Worm (Caenorhabditis elegans): ENCODE measurements around the gene cku-80.

Gene cku-80

DNA sequence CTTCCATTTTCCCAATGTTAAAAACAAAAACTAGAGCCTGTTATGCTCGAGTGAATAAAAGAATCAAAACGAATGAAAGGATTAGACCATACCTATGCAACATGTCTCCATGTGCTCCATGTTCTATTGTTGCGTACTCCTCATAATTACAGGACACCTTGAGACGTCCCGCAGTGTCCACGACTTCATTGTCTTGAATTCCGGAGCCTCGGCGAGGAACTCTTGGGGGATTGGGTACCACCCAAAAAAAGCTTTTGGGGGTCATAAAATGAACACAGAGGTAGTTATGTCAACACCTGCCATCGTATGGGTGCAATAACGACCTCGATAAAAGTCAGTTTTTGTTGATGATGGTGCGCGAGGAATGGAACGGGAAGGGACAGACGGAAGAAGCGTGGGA is 35.3 kb downstream of the cku-80 start:
- TF ChIP-seq ceh-6 (GFP tag; optimal IDR thresholded peaks at IDR 0.05) (no peak), hlh-6 (tag; optimal IDR thresholded peaks at IDR 0.05) (no peak), Y22D7AL.16 (tag; optimal IDR thresholded peaks at IDR 0.05) (no peak), ref-2 (tag; optimal IDR thresholded peaks at IDR 0.05) (peak; percentile 50)

DNA sequence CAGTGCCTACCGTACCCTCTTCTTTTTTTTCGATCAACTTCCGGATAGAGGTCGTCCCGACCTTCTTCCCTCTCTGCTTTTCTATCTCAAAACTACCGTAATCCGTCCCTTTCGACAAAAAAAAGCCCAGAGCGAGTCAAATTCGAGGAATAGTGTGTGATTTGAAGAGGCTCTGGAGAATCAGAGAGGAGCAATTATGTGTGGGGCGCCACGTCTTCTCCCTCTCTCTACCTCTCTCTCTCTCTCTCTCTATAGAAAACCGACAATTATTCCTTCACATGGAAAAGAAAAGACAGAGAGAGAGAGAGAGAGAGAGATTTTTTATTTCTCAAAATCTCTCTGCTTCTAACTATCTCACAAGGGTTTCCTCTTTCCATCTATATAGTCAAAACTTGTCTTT is 36.9 kb downstream of the cku-80 start:
- TF ChIP-seq Y22D7AL.16 (tag; optimal IDR thresholded peaks at IDR 0.05) (no peak), ref-2 (tag; optimal IDR thresholded peaks at IDR 0.05) (peak; percentile 20), F13H6.1 (tag; optimal IDR thresholded peaks at IDR 0.05) (peak; percentile 14), ets-4 (tag; optimal IDR thresholded peaks at IDR 0.05) (no peak), nfya-1 (tag; optimal IDR thresholded peaks at IDR 0.05) (peak; percentile 16)

ce11 chrIII:4460242-4460641 is 40.6 kb downstream of the cku-80 start:
- TF ChIP-seq ceh-48 (tag; optimal IDR thresholded peaks at IDR 0.05) (no peak), fkh-10 (GFP tag; optimal IDR thresholded peaks at IDR 0.05) (no peak), sox-2 (GFP tag; IDR thresholded peaks at IDR 0.05) (no peak), ceh-34 (tag; optimal IDR thresholded peaks at IDR 0.05) (no peak), odd-2 (tag; optimal IDR thresholded peaks at IDR 0.05) (no peak), ceh-2 (tag; optimal IDR thresholded peaks at IDR 0.05) (no peak), ztf-16 (tag; optimal IDR thresholded peaks at IDR 0.05) (no peak), hlh-6 (tag; optimal IDR thresholded peaks at IDR 0.05) (no peak), ceh-31 (tag; optimal IDR thresholded peaks at IDR 0.05) (no peak), nfya-1 (tag; optimal IDR thresholded peaks at IDR 0.05) (no peak), elt-4 (tag; optimal IDR thresholded peaks at IDR 0.05) (no peak), unc-55 (GFP tag; optimal IDR thresholded peaks at IDR 0.05) (no peak), sdc-2 (tag; optimal IDR thresholded peaks at IDR 0.05) (no peak), ceh-24 (tag; optimal IDR thresholded peaks at IDR 0.05) (no peak), npax-4 (tag; optimal IDR thresholded peaks at IDR 0.05) (no peak), hlh-15 (tag; optimal IDR thresholded peaks at IDR 0.05) (no peak), tbx-2 (tag; optimal IDR thresholded peaks at IDR 0.05) (no peak), dmd-4 (tag; optimal IDR thresholded peaks at IDR 0.05; ENCODE audit: borderline replicate concordance) (no peak), ceh-9 (tag; optimal IDR thresholded peaks at IDR 0.05) (no peak), ref-2 (tag; optimal IDR thresholded peaks at IDR 0.05) (no peak)

DNA sequence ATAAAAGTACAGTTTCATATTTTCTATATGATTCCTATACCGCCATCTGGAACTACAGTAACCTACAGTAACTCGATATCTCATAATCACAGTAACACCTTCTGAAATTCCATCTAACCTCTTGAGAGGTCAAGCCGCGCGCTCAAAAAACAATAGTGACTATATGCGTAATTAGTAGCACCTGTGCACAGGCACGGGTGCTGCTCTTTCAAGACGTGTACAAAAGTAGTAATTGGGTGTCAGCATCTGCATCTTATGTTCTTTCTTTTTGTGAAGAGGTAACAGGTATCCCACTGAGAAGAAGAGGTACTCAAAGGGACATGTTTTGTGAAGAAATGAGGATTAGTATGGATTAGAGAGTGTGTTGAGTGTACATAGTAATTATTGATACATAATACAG is 41.7 kb downstream of the cku-80 start:
- peak; percentile 73 for TF ChIP-seq ref-2 (tag; optimal IDR thresholded peaks at IDR 0.05)
- TF ChIP-seq nfya-1 (tag; optimal IDR thresholded peaks at IDR 0.05), result no peak

ce11 chrIII:4467277-4467676 is 47.6 kb downstream of the cku-80 start, which contains the start of gene ndg-4:
Gene ndg-4 (minus strand): TSS chrIII:4467377.
- TF ChIP-seq hlh-6 (tag; optimal IDR thresholded peaks at IDR 0.05) (no peak), ceh-48 (tag; optimal IDR thresholded peaks at IDR 0.05) (no peak)

DNA sequence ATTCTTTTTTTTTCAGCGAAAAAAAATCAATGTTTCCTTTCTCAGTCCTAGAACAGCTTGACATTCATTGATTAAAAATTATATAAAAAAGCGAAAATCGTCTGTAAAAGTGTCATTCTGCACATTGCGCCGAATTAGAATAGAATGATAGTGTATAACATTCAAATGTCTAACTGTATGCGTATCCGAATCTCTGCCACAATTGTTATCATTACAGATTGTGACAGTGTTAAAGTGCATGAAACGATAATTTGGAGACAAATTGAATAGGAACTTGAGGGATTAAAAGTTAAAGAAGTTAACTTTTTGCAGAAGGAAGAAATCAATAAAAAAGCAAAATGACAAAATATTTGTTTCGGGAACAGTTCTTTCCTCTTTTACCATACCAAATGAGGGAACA is 48.7 kb downstream of the cku-80 start:
- no peak for TF ChIP-seq fkh-10 (GFP tag; optimal IDR thresholded peaks at IDR 0.05)
- TF ChIP-seq lin-11 (tag; optimal IDR thresholded peaks at IDR 0.05), result no peak
- TF ChIP-seq unc-42 (tag; optimal IDR thresholded peaks at IDR 0.05), result no peak
- peak; percentile 52 for TF ChIP-seq elt-2 (tag; optimal IDR thresholded peaks at IDR 0.05)
- TF ChIP-seq hlh-6 (tag; optimal IDR thresholded peaks at IDR 0.05), result no peak
- no peak for TF ChIP-seq pqm-1 (tag; optimal IDR thresholded peaks at IDR 0.05)

ce11 chrIII:4468812-4469211 is 49.2 kb downstream of the cku-80 start, which contains the start of gene mstr-2:
Gene mstr-2 (plus strand): TSS chrIII:4469112.
- TF ChIP-seq ceh-24 (tag; optimal IDR thresholded peaks at IDR 0.05) (no peak), tbx-2 (tag; optimal IDR thresholded peaks at IDR 0.05) (no peak), elt-4 (tag; optimal IDR thresholded peaks at IDR 0.05) (no peak), nfya-1 (tag; optimal IDR thresholded peaks at IDR 0.05) (no peak), unc-3 (GFP tag; conservative IDR thresholded peaks at IDR 0.05) (no peak), unc-3 (tag; optimal IDR thresholded peaks at IDR 0.05) (no peak), syd-9 (tag; optimal IDR thresholded peaks at IDR 0.05) (no peak), ceh-18 (tag; optimal IDR thresholded peaks at IDR 0.05) (no peak), pqm-1 (tag; optimal IDR thresholded peaks at IDR 0.05) (no peak), sdc-2 (tag; optimal IDR thresholded peaks at IDR 0.05) (no peak), ceh-19 (GFP tag; optimal IDR thresholded peaks at IDR 0.05) (no peak), ceh-6 (GFP tag; optimal IDR thresholded peaks at IDR 0.05) (no peak), ceh-34 (tag; optimal IDR thresholded peaks at IDR 0.05) (no peak), unc-86 (tag; optimal IDR thresholded peaks at IDR 0.05) (no peak), K02D7.2 (tag; optimal IDR thresholded peaks at IDR 0.05) (no peak), pag-3 (tag; optimal IDR thresholded peaks at IDR 0.05; ENCODE audit: borderline replicate concordance) (no peak)

Measured in whole organism, late embryonic.